Fruit fly (Drosophila melanogaster) whole organism, embryonic: Measurements from ENCODE around the gene fliI.

Experiments
- CG1024 ChIP-seq: fragments of 200-800 bp; sonication (Bioruptor generic); IDR thresholded peaks from 2 replicates; pipeline ENCODE4 v1.3.6; 2022; ENCODE audit warnings: missing biosample characterization, missing genetic modification characterization
- CG10274 ChIP-seq: fragments of 200-800 bp; sonication (Bioruptor generic); optimal IDR thresholded peaks from 3 replicates; lab custom pipeline; 2017; ENCODE audit warnings: missing biosample characterization, mild to moderate bottlenecking, missing genetic modification characterization
- CG10431 ChIP-seq: fragments of 200-800 bp; sonication (Bioruptor generic); optimal IDR thresholded peaks from 3 replicates; lab custom pipeline; 2018; ENCODE audit warnings: missing biosample characterization, mild to moderate bottlenecking, missing genetic modification characterization
- CG11093 ChIP-seq: fragments of 200-800 bp; sonication (Bioruptor generic); IDR thresholded peaks from 3 replicates; pipeline ENCODE4 v1.3.6; 2022; ENCODE audit warnings: missing biosample characterization, missing genetic modification characterization
- CG11696 ChIP-seq: fragments of 200-800 bp; sonication (Bioruptor generic); IDR thresholded peaks from 2 replicates; pipeline ENCODE4 v1.3.6; 2022; ENCODE audit warnings: missing biosample characterization, missing genetic modification characterization
- CG12104 ChIP-seq: fragments of 200-800 bp; sonication (Bioruptor generic); optimal IDR thresholded peaks from 3 replicates; lab custom pipeline; 2016; ENCODE audit warnings: missing biosample characterization, missing genetic modification characterization
- CG1233 ChIP-seq: fragments of 200-800 bp; sonication (Bioruptor generic); optimal IDR thresholded peaks from 4 replicates; lab custom pipeline; 2018; ENCODE audit warnings: missing biosample characterization, mild to moderate bottlenecking, missing genetic modification characterization
- CG13424 ChIP-seq: fragments of 200-800 bp; sonication (Bioruptor generic); optimal IDR thresholded peaks from 2 replicates; lab custom pipeline; 2019; ENCODE audit warnings: missing biosample characterization, mild to moderate bottlenecking, missing genetic modification characterization, moderate library complexity
- CG13624 ChIP-seq: fragments of 200-800 bp; sonication (Bioruptor generic); optimal IDR thresholded peaks from 2 replicates; lab custom pipeline; 2016; ENCODE audit warnings: missing biosample characterization, missing genetic modification characterization
- CG13894 ChIP-seq: fragments of 200-800 bp; sonication (Bioruptor generic); optimal IDR thresholded peaks from 3 replicates; lab custom pipeline; 2018; ENCODE audit warnings: missing biosample characterization, mild to moderate bottlenecking, missing genetic modification characterization, moderate library complexity
- CG17361 ChIP-seq: fragments of 200-800 bp; sonication (Bioruptor generic); IDR thresholded peaks from 3 replicates; pipeline ENCODE4 v1.3.6; 2022; ENCODE audit warnings: missing biosample characterization, missing genetic modification characterization
- CG17385 ChIP-seq: fragments of 200-800 bp; sonication (Bioruptor generic); optimal IDR thresholded peaks from 3 replicates; lab custom pipeline; 2018; ENCODE audit warnings: missing biosample characterization, mild to moderate bottlenecking, missing genetic modification characterization
- CG1832 ChIP-seq: fragments of 200-800 bp; sonication (Bioruptor generic); optimal IDR thresholded peaks from 2 replicates; lab custom pipeline; 2017; ENCODE audit warnings: missing biosample characterization, mild to moderate bottlenecking, missing genetic modification characterization, inconsistent platforms
- CG2116 ChIP-seq: fragments of 200-800 bp; sonication (Bioruptor generic); optimal IDR thresholded peaks from 3 replicates; lab custom pipeline; 2018; ENCODE audit warnings: missing biosample characterization, mild to moderate bottlenecking, missing genetic modification characterization
- CG2875 ChIP-seq: fragments of 200-800 bp; sonication (Bioruptor generic); optimal IDR thresholded peaks from 2 replicates; lab custom pipeline; 2017; ENCODE audit warnings: missing biosample characterization, mild to moderate bottlenecking, missing genetic modification characterization, missing genetic modification reagents
- CG32532 ChIP-seq: fragments of 200-800 bp; sonication (Bioruptor generic); IDR thresholded peaks from 2 replicates; pipeline ENCODE4 v1.3.6; 2022; ENCODE audit warnings: missing biosample characterization, missing genetic modification characterization
- CG3995 ChIP-seq: fragments of 200-800 bp; sonication (Bioruptor generic); optimal IDR thresholded peaks from 3 replicates; lab custom pipeline; 2016; ENCODE audit warnings: missing biosample characterization, missing genetic modification characterization
- CG4617 ChIP-seq: fragments of 200-800 bp; sonication (Bioruptor generic); optimal IDR thresholded peaks from 3 replicates; lab custom pipeline; 2016; ENCODE audit warnings: missing biosample characterization, missing genetic modification characterization, borderline replicate concordance
- CG4820 ChIP-seq: fragments of 200-800 bp; sonication (Bioruptor generic); optimal IDR thresholded peaks from 3 replicates; lab custom pipeline; 2016; ENCODE audit warnings: missing biosample characterization, missing genetic modification characterization
- CG5953 ChIP-seq: fragments of 200-800 bp; sonication (Bioruptor generic); IDR thresholded peaks from 2 replicates; pipeline ENCODE4 v1.3.6; 2022; ENCODE audit warnings: missing biosample characterization, missing genetic modification characterization
- CG6683 ChIP-seq: fragments of 200-800 bp; sonication (Bioruptor generic); optimal IDR thresholded peaks from 2 replicates; lab custom pipeline; 2017; ENCODE audit warnings: missing biosample characterization, mild to moderate bottlenecking, missing genetic modification characterization, missing genetic modification reagents
- CG6854 ChIP-seq: fragments of 200-800 bp; sonication (Bioruptor generic); optimal IDR thresholded peaks from 3 replicates; lab custom pipeline; 2017; ENCODE audit warnings: missing biosample characterization, mild to moderate bottlenecking, missing genetic modification characterization
- CG9797 ChIP-seq: fragments of 200-800 bp; sonication (Bioruptor generic); optimal IDR thresholded peaks from 3 replicates; lab custom pipeline; 2018; ENCODE audit warnings: missing biosample characterization, mild to moderate bottlenecking, missing genetic modification characterization
- CrebB ChIP-seq: fragments of 200-800 bp; sonication (Bioruptor generic); optimal IDR thresholded peaks from 3 replicates; lab custom pipeline; 2018; ENCODE audit warnings: missing biosample characterization, mild to moderate bottlenecking, missing genetic modification characterization
- ERR ChIP-seq: fragments of 200-800 bp; sonication (Bioruptor generic); optimal IDR thresholded peaks from 2 replicates; lab custom pipeline; 2016; ENCODE audit warnings: missing biosample characterization, missing genetic modification characterization
- Ets65A ChIP-seq: fragments of 200-800 bp; sonication (Bioruptor generic); peaks from one replicate; lab custom pipeline; 2016; ENCODE audit warnings: missing biosample characterization, missing genetic modification characterization
- Fer3 ChIP-seq: fragments of 200-800 bp; sonication (Bioruptor generic); optimal IDR thresholded peaks from 2 replicates; lab custom pipeline; 2018; ENCODE audit warnings: missing biosample characterization, mild to moderate bottlenecking, missing genetic modification characterization, moderate library complexity
- HHEX ChIP-seq: fragments of 200-800 bp; sonication (Bioruptor generic); optimal IDR thresholded peaks from 3 replicates; lab custom pipeline; 2017; ENCODE audit warnings: missing biosample characterization, mild to moderate bottlenecking, missing genetic modification characterization, missing genetic modification reagents
- Lpt ChIP-seq: fragments of >200 bp; optimal IDR thresholded peaks from 2 replicates; lab custom pipeline; 2018; ENCODE audit warnings: missing biosample characterization, missing genetic modification characterization
- Myb ChIP-seq: fragments of 200-800 bp; sonication (Bioruptor generic); optimal IDR thresholded peaks from 2 replicates; lab custom pipeline; 2016; ENCODE audit warnings: missing biosample characterization, missing genetic modification characterization
- Oaz ChIP-seq: fragments of 200-800 bp; sonication (Bioruptor generic); IDR thresholded peaks from 2 replicates; pipeline ENCODE4 v1.3.6; 2022; ENCODE audit warnings: missing biosample characterization, missing genetic modification characterization
- Sox100B ChIP-seq: fragments of 200-800 bp; sonication (Bioruptor generic); optimal IDR thresholded peaks from 3 replicates; lab custom pipeline; 2018; ENCODE audit warnings: missing biosample characterization, mild to moderate bottlenecking, missing genetic modification characterization
- Vsx1 ChIP-seq: fragments of 200-800 bp; sonication (Bioruptor generic); optimal IDR thresholded peaks from 2 replicates; lab custom pipeline; 2017; ENCODE audit warnings: missing biosample characterization, mild to moderate bottlenecking, missing genetic modification characterization, missing genetic modification reagents
- ara ChIP-seq: fragments of 200-800 bp; sonication (Bioruptor generic); IDR thresholded peaks from 2 replicates; pipeline ENCODE4 v1.3.6; 2022; ENCODE audit warnings: missing biosample characterization, missing genetic modification characterization
- ase ChIP-seq: fragments of 200-800 bp; sonication (Bioruptor generic); IDR thresholded peaks from 3 replicates; pipeline ENCODE4 v1.3.6; 2022; ENCODE audit warnings: missing biosample characterization, missing genetic modification characterization
- bowl ChIP-seq: fragments of 200-800 bp; sonication (Bioruptor generic); IDR thresholded peaks from 2 replicates; pipeline ENCODE4 v1.3.6; 2022; ENCODE audit warnings: missing biosample characterization, missing genetic modification characterization
- cg ChIP-seq: fragments of 200-800 bp; sonication (Bioruptor generic); optimal IDR thresholded peaks from 3 replicates; lab custom pipeline; 2019; ENCODE audit warnings: missing biosample characterization, mild to moderate bottlenecking, missing genetic modification characterization, moderate library complexity
- danr ChIP-seq: fragments of 200-800 bp; sonication (Bioruptor generic); IDR thresholded peaks from 2 replicates; pipeline ENCODE4 v1.3.6; 2022; ENCODE audit warnings: missing biosample characterization, missing genetic modification characterization
- fd3F ChIP-seq: fragments of 200-800 bp; sonication (Bioruptor generic); optimal IDR thresholded peaks from 2 replicates; lab custom pipeline; 2018; ENCODE audit warnings: missing biosample characterization, mild to moderate bottlenecking, missing genetic modification characterization, moderate library complexity
- ftz-f1 ChIP-seq: fragments of 200-800 bp; sonication (Bioruptor generic); optimal IDR thresholded peaks from 2 replicates; lab custom pipeline; 2016; ENCODE audit warnings: missing biosample characterization, missing genetic modification characterization
- grau ChIP-seq: fragments of 200-800 bp; optimal IDR thresholded peaks from 3 replicates; lab custom pipeline; 2019; ENCODE audit warnings: missing biosample characterization, mild to moderate bottlenecking, missing genetic modification characterization, moderate library complexity
- gsb-n ChIP-seq: fragments of 200-800 bp; sonication (Bioruptor generic); optimal IDR thresholded peaks from 3 replicates; lab custom pipeline; 2018; ENCODE audit warnings: missing biosample characterization, mild to moderate bottlenecking, missing genetic modification characterization
- nau ChIP-seq: fragments of 200-800 bp; sonication (Bioruptor generic); optimal IDR thresholded peaks from 3 replicates; lab custom pipeline; 2017; ENCODE audit warnings: missing biosample characterization, mild to moderate bottlenecking, missing genetic modification characterization, missing genetic modification reagents
- oc ChIP-seq: fragments of 200-800 bp; sonication (Bioruptor generic); optimal IDR thresholded peaks from 2 replicates; lab custom pipeline; 2018; ENCODE audit warnings: missing biosample characterization, mild to moderate bottlenecking, missing genetic modification characterization, moderate library complexity
- otp ChIP-seq: fragments of 200-800 bp; sonication (Bioruptor generic); IDR thresholded peaks from 3 replicates; pipeline ENCODE4, ENCODE4 v1.3.6; 2022; ENCODE audit warnings: missing biosample characterization, missing genetic modification characterization
- pum ChIP-seq: fragments of 200-800 bp; sonication (Bioruptor generic); optimal IDR thresholded peaks from 2 replicates; lab custom pipeline; 2016; ENCODE audit warnings: missing biosample characterization, missing genetic modification characterization
- pzg ChIP-seq: fragments of 200-800 bp; sonication (Bioruptor generic); optimal IDR thresholded peaks from 3 replicates; lab custom pipeline; 2018; ENCODE audit warnings: missing biosample characterization, mild to moderate bottlenecking, missing genetic modification characterization, moderate library complexity
- scrt ChIP-seq: fragments of 200-800 bp; sonication (Bioruptor generic); optimal IDR thresholded peaks from 2 replicates; lab custom pipeline; 2018; ENCODE audit warnings: missing biosample characterization, mild to moderate bottlenecking, missing genetic modification characterization, moderate library complexity
- trem ChIP-seq: fragments of 200-800 bp; optimal IDR thresholded peaks from 3 replicates; lab custom pipeline; 2019; ENCODE audit warnings: missing biosample characterization, mild to moderate bottlenecking, missing genetic modification characterization, moderate library complexity
- wor ChIP-seq: fragments of 200-800 bp; sonication (Bioruptor generic); IDR thresholded peaks from 2 replicates; pipeline ENCODE4 v1.3.6; 2022; ENCODE audit warnings: missing biosample characterization, missing genetic modification characterization

Gene fliI

dm6 chrX:21367363-21368072 is 28.0 kb downstream of the fliI start (continued):
- peak; percentile 97 for TF ChIP-seq Oaz (GFP tag; lab: Robert Waterston, UW)
- TF ChIP-seq CG1024 (GFP tag; lab: Robert Waterston, UW), result peak; percentile 80
- peak; percentile 99 for TF ChIP-seq Ets65A (GFP tag; lab: Kevin White, UChicago)
- TF ChIP-seq CG17361 (GFP tag; lab: Robert Waterston, UW), result peak; percentile 97
- TF ChIP-seq ase, result peak; percentile 93
- TF ChIP-seq HHEX (GFP tag; lab: Kevin White, UChicago), result peak; percentile 98
- peak; percentile 98 for TF ChIP-seq Fer3 (tag; lab: Kevin White, UChicago)
- TF ChIP-seq Myb (GFP tag; lab: Kevin White, UChicago), result peak; percentile 83
- TF ChIP-seq fd3F (GFP tag; lab: Kevin White, UChicago), result peak; percentile 97
- peak; percentile 96 for TF ChIP-seq CG6854 (GFP tag; lab: Kevin White, UChicago)
- peak; percentile 92 for TF ChIP-seq pum (GFP tag; lab: Kevin White, UChicago)
- TF ChIP-seq grau (tag; lab: Kevin White, UChicago), result peak; percentile 98
- peak; percentile 93 for TF ChIP-seq CG10274 (GFP tag; lab: Kevin White, UChicago)
- peak; percentile 96 for TF ChIP-seq CG2875 (GFP tag; lab: Kevin White, UChicago)
- peak; percentile 95 for TF ChIP-seq wor (GFP tag; lab: Robert Waterston, UW)
- TF ChIP-seq Lpt, result no peak
- peak; percentile 93 for TF ChIP-seq trem (tag; lab: Kevin White, UChicago)
- TF ChIP-seq cg (GFP tag; lab: Kevin White, UChicago), result peak; percentile 49
- peak; percentile 96 for TF ChIP-seq CG13624 (GFP tag; lab: Kevin White, UChicago)
- peak; percentile 80 for TF ChIP-seq CG3995 (GFP tag; lab: Kevin White, UChicago)
- TF ChIP-seq nau (GFP tag; lab: Kevin White, UChicago), result peak; percentile 96
- TF ChIP-seq bowl (GFP tag; lab: Robert Waterston, UW), result peak; percentile 91
- peak; percentile 96 for TF ChIP-seq CG11093 (GFP tag; lab: Robert Waterston, UW)
- TF ChIP-seq CG4820 (GFP tag; lab: Kevin White, UChicago), result peak; percentile 96
- peak; percentile 99 for TF ChIP-seq CG12104 (GFP tag; lab: Kevin White, UChicago)
- TF ChIP-seq CG10431 (GFP tag; lab: Kevin White, UChicago), result peak; percentile 94
- peak; percentile 86; the same call in 2 of the 3 replicates for TF ChIP-seq otp (GFP tag; lab: Robert Waterston, UW)
- peak; percentile 49 for TF ChIP-seq ftz-f1
- TF ChIP-seq CG6683, result peak; percentile 96
- TF ChIP-seq CG4617 (GFP tag; lab: Kevin White, UChicago), result peak; percentile 95
- peak; percentile 96 for TF ChIP-seq Vsx1 (GFP tag; lab: Kevin White, UChicago)
- peak; percentile 97 for TF ChIP-seq CrebB (tag; lab: Kevin White, UChicago)
- peak; percentile 96 for TF ChIP-seq gsb-n (tag; lab: Kevin White, UChicago)
- TF ChIP-seq CG5953, result peak; percentile 91
- TF ChIP-seq CG17385, result peak; percentile 97
- peak; percentile 96 for TF ChIP-seq danr (GFP tag; lab: Robert Waterston, UW)
- peak; percentile 97 for TF ChIP-seq CG13894 (tag; lab: Kevin White, UChicago)
- peak; percentile 96 for TF ChIP-seq CG32532 (GFP tag; lab: Robert Waterston, UW)
- TF ChIP-seq pzg (GFP tag; lab: Kevin White, UChicago), result peak; percentile 18
- peak; percentile 99 for TF ChIP-seq Sox100B (GFP tag; lab: Kevin White, UChicago)
- peak; percentile 99 for TF ChIP-seq CG13424 (tag; lab: Kevin White, UChicago)
- TF ChIP-seq oc (tag; lab: Kevin White, UChicago), result peak; percentile 97
- TF ChIP-seq CG11696 (GFP tag; lab: Robert Waterston, UW), result peak; percentile 90
- peak; percentile 97 for TF ChIP-seq CG1233
- TF ChIP-seq CG2116 (GFP tag; lab: Kevin White, UChicago), result peak; percentile 85
- peak; percentile 56 for TF ChIP-seq CG9797 (GFP tag; lab: Kevin White, UChicago)
- peak; percentile 95 for TF ChIP-seq scrt (GFP tag; lab: Kevin White, UChicago)
- TF ChIP-seq ara (GFP tag; lab: Robert Waterston, UW), result peak; percentile 94
- TF ChIP-seq CG1832 (GFP tag; lab: Kevin White, UChicago), result no peak
- peak; percentile 90 for TF ChIP-seq ERR (GFP tag; lab: Kevin White, UChicago)
